Worm (Caenorhabditis elegans) whole organism, young adult: ENCODE measurements around the gene ZC155.4.

ENCODE experiments used
- B0019.2 ChIP-seq: fragments of 200-800 bp; sonication (Bioruptor generic); conservative IDR thresholded peaks from 2 replicates; pipeline ENCODE4 v1.3.6; 2022; ENCODE audit warnings: missing genetic modification reagents, missing genetic modification characterization, missing compliant biosample characterization
- B0336.3 ChIP-seq: fragments of 200-800 bp; sonication (Bioruptor generic); IDR thresholded peaks from 2 replicates; pipeline ENCODE4 v1.3.6; 2022; ENCODE audit warnings: missing genetic modification characterization, missing compliant biosample characterization
- D2030.7 ChIP-seq: fragments of 200-800 bp; sonication (Bioruptor generic); IDR thresholded peaks from 2 replicates; pipeline ENCODE4 v1.3.6; 2022; ENCODE audit warnings: missing genetic modification reagents, missing genetic modification characterization, missing compliant biosample characterization
- F10E7.11 ChIP-seq: sonication (generic microtip); optimal IDR thresholded peaks from 2 replicates; lab custom pipeline; 2017; ENCODE audit warnings: mild to moderate bottlenecking, missing genetic modification characterization, moderate library complexity, missing compliant biosample characterization
- Y53G8AR.9 ChIP-seq: fragments of 200-800 bp; sonication (Bioruptor generic); conservative IDR thresholded peaks from 2 replicates; pipeline ENCODE4 v1.3.6; 2022; ENCODE audit warnings: missing genetic modification reagents, missing genetic modification characterization, missing compliant biosample characterization
- Y56A3A.18 ChIP-seq: fragments of 200-800 bp; sonication (Bioruptor generic); IDR thresholded peaks from 2 replicates; pipeline ENCODE4 v1.3.6; 2022; ENCODE audit warnings: missing genetic modification reagents, missing genetic modification characterization, missing compliant biosample characterization
- Y95B8A.8 ChIP-seq: fragments of 200-800 bp; sonication (Bioruptor generic); IDR thresholded peaks from 2 replicates; pipeline ENCODE4 v1.3.6; 2022; ENCODE audit warnings: missing genetic modification reagents, missing genetic modification characterization, missing compliant biosample characterization
- ZK185.1 ChIP-seq: sonication (generic microtip); optimal IDR thresholded peaks from 2 replicates; lab custom pipeline; 2016; ENCODE audit warnings: mild to moderate bottlenecking, missing genetic modification characterization, missing compliant biosample characterization; ENCODE audit not compliant: poor library complexity, severe bottlenecking
- atf-7 ChIP-seq: sonication (generic microtip); optimal IDR thresholded peaks from 2 replicates; lab custom pipeline; 2017; ENCODE audit warnings: mild to moderate bottlenecking, missing genetic modification characterization, missing compliant biosample characterization
- attf-5 ChIP-seq: fragments of 200-800 bp; sonication (Bioruptor generic); optimal IDR thresholded peaks from 2 replicates; lab custom pipeline; 2018; ENCODE audit warnings: mild to moderate bottlenecking, missing genetic modification characterization, missing compliant biosample characterization
- bed-1 ChIP-seq: fragments of 200-800 bp; sonication (Bioruptor generic); IDR thresholded peaks from 2 replicates; pipeline ENCODE4 v1.3.6; 2022; ENCODE audit warnings: missing genetic modification reagents, missing genetic modification characterization, missing compliant biosample characterization
- chd-7 ChIP-seq: sonication (generic microtip); optimal IDR thresholded peaks from 2 replicates; lab custom pipeline; 2016; ENCODE audit warnings: mild to moderate bottlenecking, missing genetic modification characterization, moderate library complexity, missing compliant biosample characterization
- die-1 ChIP-seq: sonication (generic microtip); optimal IDR thresholded peaks from 2 replicates; lab custom pipeline; 2016; ENCODE audit warnings: missing genotype, mild to moderate bottlenecking, missing genetic modification characterization, missing compliant biosample characterization
- dox-1 ChIP-seq: fragments of 200-800 bp; sonication (Bioruptor generic); IDR thresholded peaks from 2 replicates; pipeline ENCODE4 v1.3.6; 2022; ENCODE audit warnings: missing genetic modification reagents, missing genetic modification characterization, missing compliant biosample characterization
- egl-18 ChIP-seq: fragments of 200-800 bp; sonication (Bioruptor generic); IDR thresholded peaks from 2 replicates; pipeline ENCODE4 v1.3.6; 2022; ENCODE audit warnings: missing genetic modification reagents, missing genetic modification characterization, missing compliant biosample characterization
- egl-44 ChIP-seq: fragments of 200-800 bp; sonication (Bioruptor generic); IDR thresholded peaks from 2 replicates; pipeline ENCODE4 v1.3.6; 2022; ENCODE audit warnings: missing genetic modification reagents, missing genetic modification characterization, missing compliant biosample characterization
- ets-4 ChIP-seq: fragments of 200-800 bp; sonication (Bioruptor generic); optimal IDR thresholded peaks from 2 replicates; lab custom pipeline; 2018; ENCODE audit warnings: mild to moderate bottlenecking, missing genetic modification characterization, missing compliant biosample characterization
- him-1 ChIP-seq: sonication (generic microtip); optimal IDR thresholded peaks from 2 replicates; lab custom pipeline; 2016; ENCODE audit warnings: missing genotype, missing genetic modification reagents, missing genetic modification characterization, missing compliant biosample characterization
- hlh-26 ChIP-seq: fragments of 200-800 bp; sonication (Bioruptor generic); conservative IDR thresholded peaks from 2 replicates; pipeline ENCODE4 v1.3.6; 2022; ENCODE audit warnings: missing genetic modification reagents, missing genetic modification characterization, missing compliant biosample characterization
- hsf-1 ChIP-seq: fragments of 200-800 bp; sonication (Bioruptor generic); IDR thresholded peaks from 2 replicates; pipeline ENCODE4 v1.3.6; 2022; ENCODE audit warnings: missing genetic modification reagents, missing genetic modification characterization, missing compliant biosample characterization
- let-526 ChIP-seq: fragments of 200-800 bp; sonication (Bioruptor generic); IDR thresholded peaks from 2 replicates; pipeline ENCODE4 v1.3.6; 2022; ENCODE audit warnings: missing genetic modification reagents, missing genetic modification characterization, missing compliant biosample characterization
- let-607 ChIP-seq, 2 experiments: fragments of 200-800 bp in 1 of 2; sonication (Bioruptor generic) in 1 of 2; sonication (generic microtip) in 1 of 2; optimal IDR thresholded peaks; 2 replicates each; lab custom pipeline; 2016 to 2018; ENCODE audit warnings: mild to moderate bottlenecking in 2 of 2, missing compliant biosample characterization in 2 of 2, missing genetic modification characterization in 2 of 2, moderate library complexity in 2 of 2, missing genotype in 1 of 2
- lin-26 ChIP-seq: fragments of 200-800 bp; sonication (Bioruptor generic); IDR thresholded peaks from 2 replicates; pipeline ENCODE4 v1.3.6; 2022; ENCODE audit warnings: missing genetic modification reagents, missing genetic modification characterization, missing compliant biosample characterization
- madf-10 ChIP-seq: sonication (generic microtip); optimal IDR thresholded peaks from 2 replicates; lab custom pipeline; 2016; ENCODE audit warnings: mild to moderate bottlenecking, missing genetic modification characterization, missing compliant biosample characterization
- mel-28 ChIP-seq: sonication (generic microtip); optimal IDR thresholded peaks from 2 replicates; lab custom pipeline; 2016; ENCODE audit warnings: borderline replicate concordance, mild to moderate bottlenecking, missing genetic modification characterization, missing compliant biosample characterization
- mes-4 ChIP-seq: sonication (generic microtip); optimal IDR thresholded peaks from 2 replicates; lab custom pipeline; 2016; ENCODE audit warnings: missing genotype, missing genetic modification characterization, missing compliant biosample characterization
- nhr-120 ChIP-seq: fragments of 200-800 bp; sonication (Bioruptor generic); IDR thresholded peaks from 2 replicates; pipeline ENCODE4 v1.3.6; 2022; ENCODE audit warnings: missing genetic modification characterization, missing compliant biosample characterization
- nhr-179 ChIP-seq: sonication (generic microtip); optimal IDR thresholded peaks from 2 replicates; lab custom pipeline; 2016; ENCODE audit warnings: mild to moderate bottlenecking, missing genetic modification characterization, missing compliant biosample characterization
- nhr-80 ChIP-seq: sonication (generic microtip); optimal IDR thresholded peaks from 2 replicates; lab custom pipeline; 2016; ENCODE audit warnings: missing genetic modification characterization, missing compliant biosample characterization
- nhr-90 ChIP-seq: sonication (generic microtip); optimal IDR thresholded peaks from 2 replicates; lab custom pipeline; 2016; ENCODE audit warnings: missing genotype, mild to moderate bottlenecking, missing genetic modification characterization, missing compliant biosample characterization
- pbrm-1 ChIP-seq: fragments of 200-800 bp; sonication (Bioruptor generic); IDR thresholded peaks from 2 replicates; pipeline ENCODE4 v1.3.6; 2022; ENCODE audit warnings: missing genetic modification reagents, missing genetic modification characterization, missing compliant biosample characterization
- repo-1 ChIP-seq: sonication (generic microtip); optimal IDR thresholded peaks from 2 replicates; lab custom pipeline; 2017; ENCODE audit warnings: mild to moderate bottlenecking, missing genetic modification characterization, missing compliant biosample characterization
- snpc-1.1 ChIP-seq: sonication (generic microtip); optimal IDR thresholded peaks from 2 replicates; lab custom pipeline; 2017; ENCODE audit warnings: missing genetic modification characterization, mild to moderate bottlenecking, missing compliant biosample characterization, antibody characterized with exemption, moderate library complexity, missing genotype, missing genetic modification reagents; ENCODE audit not compliant: insufficient read depth
- sptf-2 ChIP-seq: fragments of 200-800 bp; sonication (Bioruptor generic); optimal IDR thresholded peaks from 2 replicates; lab custom pipeline; 2018; ENCODE audit warnings: mild to moderate bottlenecking, missing genetic modification characterization, missing compliant biosample characterization
- tbp1 ChIP-seq: fragments of 200-800 bp; sonication (Bioruptor generic); optimal IDR thresholded peaks from 2 replicates; lab custom pipeline; 2018; ENCODE audit warnings: mild to moderate bottlenecking, missing genetic modification characterization, missing compliant biosample characterization
- tlf-1 ChIP-seq: fragments of 200-800 bp; sonication (Bioruptor generic); optimal IDR thresholded peaks from 2 replicates; lab custom pipeline; 2018; ENCODE audit warnings: mild to moderate bottlenecking, missing genetic modification characterization, missing compliant biosample characterization
- unc-62 ChIP-seq: fragments of 150-350 bp; optimal IDR thresholded peaks from 2 replicates; lab custom pipeline; 2014; ENCODE audit warnings: missing biosample characterization, missing genetic modification reagents, missing genetic modification characterization
- zfh-2 ChIP-seq: fragments of 200-800 bp; sonication (Bioruptor generic); conservative IDR thresholded peaks from 2 replicates; pipeline ENCODE4 v1.3.6; 2022; ENCODE audit warnings: missing genetic modification reagents, missing genetic modification characterization, missing compliant biosample characterization
- ztf-18 ChIP-seq: sonication (generic microtip); optimal IDR thresholded peaks from 2 replicates; lab custom pipeline; 2016; ENCODE audit warnings: missing genotype, mild to moderate bottlenecking, missing genetic modification characterization, missing compliant biosample characterization
- ztf-28 ChIP-seq: fragments of 200-800 bp; sonication (Bioruptor generic); IDR thresholded peaks from 2 replicates; pipeline ENCODE4 v1.3.6; 2022; ENCODE audit warnings: missing genetic modification reagents, missing genetic modification characterization, missing compliant biosample characterization
- ztf-3 ChIP-seq: fragments of 200-800 bp; sonication (Bioruptor generic); optimal IDR thresholded peaks from 2 replicates; lab custom pipeline; 2018; ENCODE audit warnings: mild to moderate bottlenecking, missing genetic modification characterization, missing compliant biosample characterization
- ztf-6 ChIP-seq: fragments of 200-800 bp; sonication (Bioruptor generic); IDR thresholded peaks from 2 replicates; pipeline ENCODE4 v1.3.6; 2022; ENCODE audit warnings: missing genetic modification reagents, missing genetic modification characterization, missing compliant biosample characterization

The ZC155.4 gene

DNA sequence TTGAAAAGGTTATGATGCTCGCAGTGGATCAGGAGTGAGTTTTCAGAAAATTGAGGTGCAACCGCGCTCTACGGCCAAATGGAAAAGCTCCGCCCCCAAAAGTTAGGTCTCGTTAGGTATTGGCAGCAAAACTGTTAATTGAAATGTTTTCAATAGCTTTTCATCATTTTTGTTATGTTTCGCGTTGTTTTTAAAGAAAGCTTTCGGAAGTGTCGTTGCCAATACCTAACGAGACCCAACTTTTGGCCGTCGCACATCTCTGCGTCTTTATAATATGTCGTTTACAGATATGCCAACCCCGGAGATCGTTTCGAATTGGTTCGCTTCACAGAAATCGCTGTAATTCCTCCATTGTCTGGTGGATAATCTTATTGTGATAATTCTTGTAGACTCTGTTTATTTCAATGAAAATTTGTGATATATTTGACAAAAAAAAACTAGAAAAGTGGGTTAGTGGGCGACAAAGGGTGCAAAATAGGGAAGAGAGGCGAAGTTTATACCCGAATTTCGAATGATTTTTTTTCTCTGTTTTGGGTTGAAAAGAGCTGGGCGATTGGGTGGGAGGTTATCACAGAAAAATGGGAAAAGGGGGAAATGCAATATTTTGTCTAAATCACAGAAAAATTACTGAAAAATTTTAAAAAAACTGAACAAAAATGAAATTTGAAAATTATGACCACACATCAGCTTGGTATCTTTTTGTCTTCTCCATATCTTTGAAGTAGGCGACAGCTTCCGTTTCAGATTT lies 18.8 kb downstream of the ZC155.4 start (continued):
- peak; percentile 91 for TF ChIP-seq repo-1 (tag; lab: Kevin White, UChicago)
- TF ChIP-seq nhr-80 (tag; lab: Kevin White, UChicago), result peak; percentile 42
- TF ChIP-seq pbrm-1 (GFP tag; lab: Robert Waterston, UW), result no peak; the same call in 1 of the 2 replicates
- TF ChIP-seq him-1 (tag; lab: Kevin White, UChicago), result peak; percentile 99
- TF ChIP-seq egl-44 (GFP tag; lab: Robert Waterston, UW), result no peak; the same call in 1 of the 2 replicates
- TF ChIP-seq ztf-28, result no peak
- peak; percentile 69 for TF ChIP-seq tlf-1 (GFP tag; lab: Kevin White, UChicago)
- peak in 1 of 2 experiments; percentile 20 for TF ChIP-seq let-607 (tag; optimal IDR thresholded peaks at IDR 0.05; lab: Kevin White, UChicago)
- no peak for TF ChIP-seq ztf-18 (tag; lab: Kevin White, UChicago)
- TF ChIP-seq tbp1, result peak; percentile 8
- TF ChIP-seq sptf-2, result no peak
- no peak for TF ChIP-seq ets-4 (GFP tag; lab: Kevin White, UChicago)
- TF ChIP-seq madf-10, result peak; percentile 63
- no peak for TF ChIP-seq nhr-179
- peak; percentile 27; the same call in 1 of the 2 replicates for TF ChIP-seq dox-1 (GFP tag; lab: Robert Waterston, UW)
- TF ChIP-seq ztf-6 (GFP tag; lab: Robert Waterston, UW), result no peak
- no peak for TF ChIP-seq nhr-120 (GFP tag; lab: Robert Waterston, UW)
- TF ChIP-seq Y95B8A.8 (GFP tag; lab: Robert Waterston, UW), result 0 out of 2 replicates have a peak, but pooled peaks have one; percentile 20
- TF ChIP-seq mes-4, result no peak
- TF ChIP-seq D2030.7 (GFP tag; lab: Robert Waterston, UW), result no peak
- peak; percentile 73 for TF ChIP-seq atf-7 (tag; lab: Kevin White, UChicago)
- TF ChIP-seq Y56A3A.18 (GFP tag; lab: Robert Waterston, UW), result peak; percentile 56; the same call in 1 of the 2 replicates
- peak; percentile 61 for TF ChIP-seq chd-7 (tag; lab: Kevin White, UChicago)
- TF ChIP-seq zfh-2 (GFP tag; lab: Robert Waterston, UW), result no peak
- TF ChIP-seq snpc-1.1 (tag; lab: Kevin White, UChicago), result no peak
- TF ChIP-seq nhr-90 (tag; lab: Kevin White, UChicago), result peak; percentile 87
- TF ChIP-seq Y53G8AR.9 (GFP tag; lab: Robert Waterston, UW), result peak; percentile 77
- TF ChIP-seq hlh-26, result no peak
- TF ChIP-seq hsf-1 (GFP tag; lab: Robert Waterston, UW), result no peak
- TF ChIP-seq attf-5, result peak; percentile 40
- TF ChIP-seq lin-26 (GFP tag; lab: Robert Waterston, UW), result peak; percentile 62; the same call in 1 of the 2 replicates
- TF ChIP-seq let-526, result no peak

- no peak for TF ChIP-seq lin-26 (GFP tag; lab: Robert Waterston, UW)
- no peak for TF ChIP-seq bed-1 (GFP tag; lab: Robert Waterston, UW)
- no peak for TF ChIP-seq let-607 (tag; optimal IDR thresholded peaks at IDR 0.05; lab: Kevin White, UChicago)
- no peak for TF ChIP-seq ZK185.1 (tag; lab: Kevin White, UChicago)
- no peak for TF ChIP-seq tlf-1 (GFP tag; lab: Kevin White, UChicago)
- no peak for TF ChIP-seq chd-7 (tag; lab: Kevin White, UChicago)
- TF ChIP-seq die-1 (tag; lab: Kevin White, UChicago), result no peak
- TF ChIP-seq egl-18 (GFP tag; lab: Robert Waterston, UW), result no peak
- no peak for TF ChIP-seq F10E7.11 (tag; lab: Kevin White, UChicago)
- no peak for TF ChIP-seq ztf-3
- TF ChIP-seq dox-1 (GFP tag; lab: Robert Waterston, UW), result no peak
- TF ChIP-seq unc-62 (GFP tag; lab: Kevin White, UChicago), result no peak
- no peak for TF ChIP-seq B0019.2 (GFP tag; lab: Robert Waterston, UW)
- no peak for TF ChIP-seq mel-28
- no peak for TF ChIP-seq B0336.3 (GFP tag; lab: Robert Waterston, UW)
- TF ChIP-seq, all 124 proteins: peak for 0
Observed at ce11 chrIII:5195690-5196089, 19.6 kb downstream of the ZC155.4 start, which contains the start of gene moc-6. moc-6 (plus strand) TSS chrIII:5195990.
